Worm (Caenorhabditis elegans) whole organism, L2 larva: ENCODE results near the gene C29G2.6.

Source experiments
- C34F6.9 ChIP-seq: fragments of 150-350 bp; optimal IDR thresholded peaks from 2 replicates; lab custom pipeline; 2014; ENCODE audit warnings: missing biosample characterization, missing genetic modification characterization
- F13H6.1 ChIP-seq: sonication (generic microtip); optimal IDR thresholded peaks from 2 replicates; lab custom pipeline; 2016; ENCODE audit warnings: missing genetic modification characterization, missing compliant biosample characterization
- Y55F3AM.14 ChIP-seq: fragments of 200-800 bp; sonication (Bioruptor generic); optimal IDR thresholded peaks from 2 replicates; lab custom pipeline; 2018; ENCODE audit warnings: mild to moderate bottlenecking, missing genetic modification characterization, missing compliant biosample characterization
- alr-1 ChIP-seq: fragments of 150-350 bp; optimal IDR thresholded peaks from 2 replicates; lab custom pipeline; 2014; ENCODE audit warnings: missing biosample characterization, missing genetic modification characterization
- aly-2 ChIP-seq: fragments of 150-350 bp; optimal IDR thresholded peaks from 2 replicates; lab custom pipeline; 2014; ENCODE audit warnings: missing biosample characterization, missing genetic modification characterization
- ama-1 ChIP-seq: fragments of 150-350 bp; optimal IDR thresholded peaks from 2 replicates; lab custom pipeline; 2018; ENCODE audit warnings: inconsistent platforms
- blmp-1 ChIP-seq: sonication (generic microtip); optimal IDR thresholded peaks from 2 replicates; lab custom pipeline; 2017; ENCODE audit warnings: missing genetic modification characterization, mild to moderate bottlenecking, missing compliant biosample characterization, antibody characterized with exemption, moderate library complexity; ENCODE audit not compliant: insufficient read depth
- ceh-16 ChIP-seq: fragments of 150-350 bp; optimal IDR thresholded peaks from 2 replicates; lab custom pipeline; 2014; ENCODE audit warnings: missing biosample characterization, missing genetic modification characterization
- crh-2 ChIP-seq: sonication (generic microtip); optimal IDR thresholded peaks from 2 replicates; lab custom pipeline; 2017; ENCODE audit warnings: missing biosample characterization, missing genetic modification characterization
- egl-27 ChIP-seq: sonication (generic microtip); optimal IDR thresholded peaks from 3 replicates; lab custom pipeline; 2017; ENCODE audit warnings: missing biosample characterization, missing genetic modification reagents, missing genetic modification characterization
- elt-1 ChIP-seq: fragments of 150-350 bp; optimal IDR thresholded peaks from 2 replicates; lab custom pipeline; 2014; ENCODE audit warnings: missing biosample characterization, missing genetic modification characterization
- fos-1 ChIP-seq: fragments of 150-350 bp; optimal IDR thresholded peaks from 2 replicates; lab custom pipeline; 2014; ENCODE audit warnings: missing biosample characterization, missing genetic modification characterization
- gmeb-1 ChIP-seq: fragments of 150-350 bp; optimal IDR thresholded peaks from 2 replicates; lab custom pipeline; 2014; ENCODE audit warnings: missing biosample characterization, missing genetic modification characterization
- lin-11 ChIP-seq: fragments of 150-350 bp; sonication (generic microtip); optimal IDR thresholded peaks from 2 replicates; lab custom pipeline; 2014; ENCODE audit warnings: missing biosample characterization, missing genetic modification characterization, inconsistent platforms, mixed read lengths
- lin-13 ChIP-seq: fragments of 150-350 bp; optimal IDR thresholded peaks from 2 replicates; lab custom pipeline; 2014; ENCODE audit warnings: missing biosample characterization, missing genetic modification reagents, missing genetic modification characterization
- lsy-2 ChIP-seq, 2 experiments: fragments of 150-350 bp in 1 of 2; sonication (generic microtip) in 1 of 2; optimal IDR thresholded peaks; 2 replicates each; lab custom pipeline; 2014 to 2017; ENCODE audit warnings: missing biosample characterization in 2 of 2, missing genetic modification characterization in 2 of 2
- mab-5 ChIP-seq: fragments of 150-350 bp; optimal IDR thresholded peaks from 2 replicates; lab custom pipeline; 2014; ENCODE audit warnings: missing biosample characterization, missing genetic modification characterization
- mbf-1 ChIP-seq: sonication (generic microtip); optimal IDR thresholded peaks from 2 replicates; lab custom pipeline; 2017; ENCODE audit warnings: missing biosample characterization, missing genetic modification characterization
- mdl-1 ChIP-seq, 2 experiments: fragments of 150-350 bp in 1 of 2; sonication (generic microtip) in 1 of 2; optimal IDR thresholded peaks; 2 replicates each; lab custom pipeline; 2017; ENCODE audit warnings: missing biosample characterization in 2 of 2, missing genetic modification characterization in 2 of 2
- nhr-12 ChIP-seq: fragments of 150-350 bp; optimal IDR thresholded peaks from 2 replicates; lab custom pipeline; 2014; ENCODE audit warnings: missing biosample characterization, missing genetic modification characterization
- nhr-129 ChIP-seq: fragments of 150-350 bp; optimal IDR thresholded peaks from 2 replicates; lab custom pipeline; 2014; ENCODE audit warnings: missing biosample characterization, missing genetic modification characterization
- nhr-21 ChIP-seq: fragments of 150-350 bp; optimal IDR thresholded peaks from 2 replicates; lab custom pipeline; 2014; ENCODE audit warnings: missing biosample characterization, missing genetic modification characterization
- nhr-237 ChIP-seq: fragments of 150-350 bp; optimal IDR thresholded peaks from 2 replicates; lab custom pipeline; 2014; ENCODE audit warnings: missing biosample characterization, missing genetic modification characterization
- nhr-25 ChIP-seq: fragments of 150-350 bp; sonication (generic microtip); optimal IDR thresholded peaks from 3 replicates; lab custom pipeline; 2014; ENCODE audit warnings: missing biosample characterization, missing genetic modification characterization
- nhr-6 ChIP-seq: fragments of 150-350 bp; optimal IDR thresholded peaks from 2 replicates; lab custom pipeline; 2014; ENCODE audit warnings: missing biosample characterization, missing genetic modification characterization
- nhr-77 ChIP-seq: fragments of 150-350 bp; optimal IDR thresholded peaks from 2 replicates; lab custom pipeline; 2014; ENCODE audit warnings: missing biosample characterization, missing genetic modification characterization
- sem-4 ChIP-seq: fragments of 150-350 bp; optimal IDR thresholded peaks from 2 replicates; lab custom pipeline; 2014; ENCODE audit warnings: missing biosample characterization, missing genetic modification reagents, missing genetic modification characterization
- skn-1 ChIP-seq: sonication (generic microtip); optimal IDR thresholded peaks from 2 replicates; lab custom pipeline; 2017; ENCODE audit warnings: missing biosample characterization, missing genetic modification characterization
- sma-3 ChIP-seq: sonication (generic microtip); optimal IDR thresholded peaks from 2 replicates; lab custom pipeline; 2016; ENCODE audit warnings: missing genetic modification reagents, missing genetic modification characterization, missing compliant biosample characterization
- sma-9 ChIP-seq, 2 experiments: fragments of 150-350 bp in 1 of 2; sonication (generic microtip) in 1 of 2; optimal IDR thresholded peaks; 2 replicates each; lab custom pipeline; 2014 to 2016; ENCODE audit warnings: missing genetic modification characterization in 2 of 2, mild to moderate bottlenecking in 1 of 2, missing biosample characterization in 1 of 2, missing compliant biosample characterization in 1 of 2, missing genetic modification reagents in 1 of 2, moderate library complexity in 1 of 2
- unc-39 ChIP-seq: fragments of 150-350 bp; optimal IDR thresholded peaks from 2 replicates; lab custom pipeline; 2014; ENCODE audit warnings: missing biosample characterization, missing genetic modification characterization
- unc-55 ChIP-seq: fragments of 150-350 bp; sonication (generic microtip); optimal IDR thresholded peaks from 3 replicates; lab custom pipeline; 2014; ENCODE audit warnings: missing biosample characterization, missing genetic modification reagents, missing genetic modification characterization
- unc-62 ChIP-seq: fragments of 150-350 bp; optimal IDR thresholded peaks from 2 replicates; lab custom pipeline; 2014; ENCODE audit warnings: missing biosample characterization, missing genetic modification reagents, missing genetic modification characterization
- zag-1 ChIP-seq: fragments of 150-350 bp; optimal IDR thresholded peaks from 2 replicates; lab custom pipeline; 2014; ENCODE audit warnings: missing biosample characterization, missing genetic modification characterization
- ztf-11 ChIP-seq: sonication (generic microtip); optimal IDR thresholded peaks from 2 replicates; lab custom pipeline; 2017; ENCODE audit warnings: missing biosample characterization, missing genetic modification characterization

Gene C29G2.6

ce11 chrV:2614986-2615687, 29.4 kb upstream of the C29G2.6 start, which contains the start of gene F53E10.1:
Gene F53E10.1 (plus strand): TSS chrV:2615310.
- no peak for TF ChIP-seq unc-62 (GFP tag; lab: Kevin White, UChicago)
- peak; percentile 64 for TF ChIP-seq F13H6.1
- peak; percentile 49 for TF ChIP-seq fos-1 (tag; lab: Kevin White, UChicago)
- TF ChIP-seq sma-3 (GFP tag; lab: Kevin White, UChicago): peak; percentile 60
- TF ChIP-seq Y55F3AM.14 (GFP tag; lab: Kevin White, UChicago): no peak
- TF ChIP-seq lsy-2 (tag; optimal IDR thresholded peaks at IDR 0.05; lab: Kevin White, UChicago): peak in 1 of 2 experiments; percentile 49
- TF ChIP-seq ztf-11 (tag; lab: Kevin White, UChicago): no peak
- TF ChIP-seq nhr-25: peak; percentile 70
- TF ChIP-seq skn-1 (tag; lab: Kevin White, UChicago): peak; percentile 43
- TF ChIP-seq nhr-129 (tag; lab: Kevin White, UChicago): peak; percentile 49
- TF ChIP-seq crh-2 (tag; lab: Kevin White, UChicago): peak; percentile 57
- TF ChIP-seq lin-11: no peak
- peak; percentile 13 for TF ChIP-seq nhr-6 (tag; lab: Kevin White, UChicago)
- peak; percentile 69 for TF ChIP-seq gmeb-1 (tag; lab: Kevin White, UChicago)

- TF ChIP-seq unc-55 (GFP tag; lab: Kevin White, UChicago): no peak
- TF ChIP-seq ztf-11 (tag; lab: Kevin White, UChicago): no peak
- TF ChIP-seq nhr-77 (tag; lab: Kevin White, UChicago): no peak
- no peak for TF ChIP-seq elt-1 (tag; lab: Kevin White, UChicago)
- TF ChIP-seq unc-62 (GFP tag; lab: Kevin White, UChicago): no peak
- no peak for TF ChIP-seq lin-13 (GFP tag; lab: Kevin White, UChicago)
- no peak for TF ChIP-seq mab-5
- no peak for TF ChIP-seq ceh-16 (tag; lab: Kevin White, UChicago)
- TF ChIP-seq lsy-2 (tag; optimal IDR thresholded peaks at IDR 0.05; lab: Kevin White, UChicago): no peak
- TF ChIP-seq sem-4 (tag; lab: Kevin White, UChicago): no peak
- TF ChIP-seq mdl-1 (tag; optimal IDR thresholded peaks at IDR 0.05; lab: Kevin White, UChicago): no peak
- no peak for TF ChIP-seq nhr-129 (tag; lab: Kevin White, UChicago)
- no peak for TF ChIP-seq nhr-25
- no peak for TF ChIP-seq alr-1 (tag; lab: Kevin White, UChicago)
Observed at ce11 chrV:2608352-2608751, 22.6 kb upstream of the C29G2.6 start, which contains the start of gene acr-17. Gene acr-17 (plus strand): TSS chrV:2608652.

- TF ChIP-seq nhr-6 (tag; lab: Kevin White, UChicago): no peak
- peak; percentile 89 for TF ChIP-seq gmeb-1 (tag; lab: Kevin White, UChicago)
- TF ChIP-seq zag-1 (tag; lab: Kevin White, UChicago): no peak
- peak; percentile 46 for TF ChIP-seq unc-55 (GFP tag; lab: Kevin White, UChicago)
- TF ChIP-seq blmp-1 (tag; lab: Kevin White, UChicago): no peak
- TF ChIP-seq alr-1 (tag; lab: Kevin White, UChicago): no peak
- TF ChIP-seq nhr-12 (tag; lab: Kevin White, UChicago): no peak
- TF ChIP-seq nhr-21: no peak
- TF ChIP-seq lsy-2 (tag; optimal IDR thresholded peaks at IDR 0.05; lab: Kevin White, UChicago): peak in 1 of 2 experiments; percentile 40
- TF ChIP-seq nhr-77 (tag; lab: Kevin White, UChicago): no peak
- TF ChIP-seq C34F6.9 (tag; lab: Kevin White, UChicago): peak; percentile 38
- no peak for TF ChIP-seq sem-4 (tag; lab: Kevin White, UChicago)
- no peak for TF ChIP-seq F13H6.1
- no peak for TF ChIP-seq elt-1 (tag; lab: Kevin White, UChicago)
- no peak for TF ChIP-seq unc-39 (tag; lab: Kevin White, UChicago)
- no peak for TF ChIP-seq lin-13 (GFP tag; lab: Kevin White, UChicago)
Observed at ce11 chrV:2603056-2603455, 17.3 kb upstream of the C29G2.6 start, which contains the start of gene F53E10.6. Gene F53E10.6 (minus strand): TSS chrV:2603063.

- no peak for TF ChIP-seq sma-3 (GFP tag; lab: Kevin White, UChicago)
- TF ChIP-seq unc-39 (tag; lab: Kevin White, UChicago): no peak
- TF ChIP-seq lin-11: no peak
- no peak for TF ChIP-seq gmeb-1 (tag; lab: Kevin White, UChicago)
- no peak for TF ChIP-seq mbf-1
- TF ChIP-seq ztf-11 (tag; lab: Kevin White, UChicago): no peak
- TF ChIP-seq nhr-77 (tag; lab: Kevin White, UChicago): no peak
- no peak for TF ChIP-seq ceh-16 (tag; lab: Kevin White, UChicago)
- no peak for TF ChIP-seq nhr-129 (tag; lab: Kevin White, UChicago)
- TF ChIP-seq egl-27: no peak
- TF ChIP-seq aly-2 (tag; lab: Kevin White, UChicago): no peak
- TF ChIP-seq alr-1 (tag; lab: Kevin White, UChicago): no peak
- TF ChIP-seq ama-1: no peak
- no peak for TF ChIP-seq unc-62 (GFP tag; lab: Kevin White, UChicago)
- no peak for TF ChIP-seq nhr-237 (tag; lab: Kevin White, UChicago)
- no peak for TF ChIP-seq nhr-21
- TF ChIP-seq sma-9 (GFP tag; optimal IDR thresholded peaks at IDR 0.05; lab: Kevin White, UChicago): no peak
- TF ChIP-seq sma-9 (tag; optimal IDR thresholded peaks at IDR 0.05; lab: Kevin White, UChicago): no peak
- TF ChIP-seq nhr-6 (tag; lab: Kevin White, UChicago): no peak
- no peak for TF ChIP-seq zag-1 (tag; lab: Kevin White, UChicago)
Observed at ce11 chrV:2601817-2602216, 16.1 kb upstream of the C29G2.6 start.
